Fruit fly (Drosophila melanogaster) whole organism, embryonic: ENCODE measurements around the gene Xport-B.

Source experiments
- Asciz ChIP-seq: fragments of 200-800 bp; sonication (Bioruptor generic); optimal IDR thresholded peaks from 2 replicates; lab custom pipeline; 2017; ENCODE audit warnings: missing biosample characterization, mild to moderate bottlenecking, missing genetic modification characterization, missing genetic modification reagents
- Atf3 ChIP-seq: fragments of 200-800 bp; sonication (Bioruptor generic); optimal IDR thresholded peaks from 3 replicates; lab custom pipeline; 2016; ENCODE audit warnings: missing biosample characterization, missing genetic modification characterization
- CG1024 ChIP-seq: fragments of 200-800 bp; sonication (Bioruptor generic); IDR thresholded peaks from 2 replicates; pipeline ENCODE4 v1.3.6; 2022; ENCODE audit warnings: missing biosample characterization, missing genetic modification characterization
- CG12299 ChIP-seq: fragments of 200-800 bp; sonication (Bioruptor generic); optimal IDR thresholded peaks from 2 replicates; lab custom pipeline; 2018; ENCODE audit warnings: missing biosample characterization, mild to moderate bottlenecking, missing genetic modification characterization
- CG12769 ChIP-seq: fragments of 200-800 bp; sonication (Bioruptor generic); optimal IDR thresholded peaks from 2 replicates; lab custom pipeline; 2019; ENCODE audit warnings: missing biosample characterization, mild to moderate bottlenecking, missing genetic modification characterization, moderate library complexity
- CG13296 ChIP-seq: fragments of 200-800 bp; sonication (Bioruptor generic); optimal IDR thresholded peaks from 3 replicates; lab custom pipeline; 2018; ENCODE audit warnings: missing biosample characterization, mild to moderate bottlenecking, missing genetic modification characterization
- CG14014 ChIP-seq: fragments of 200-800 bp; sonication (Bioruptor generic); IDR thresholded peaks from 2 replicates; pipeline ENCODE4 v1.3.6; 2022; ENCODE audit warnings: missing biosample characterization, missing genetic modification characterization
- CG14441 ChIP-seq: fragments of 200-800 bp; sonication (Bioruptor generic); IDR thresholded peaks from 2 replicates; pipeline ENCODE4 v1.3.6; 2022; ENCODE audit warnings: missing biosample characterization, missing genetic modification characterization
- CG18764 ChIP-seq: fragments of 200-800 bp; sonication (Bioruptor generic); optimal IDR thresholded peaks from 3 replicates; lab custom pipeline; 2016; ENCODE audit warnings: missing biosample characterization, missing genetic modification characterization
- CG32767 ChIP-seq: fragments of 200-800 bp; sonication (Bioruptor generic); IDR thresholded peaks from 2 replicates; pipeline ENCODE4 v1.3.6; 2022; ENCODE audit warnings: missing biosample characterization, missing genetic modification characterization
- CG6765 ChIP-seq: fragments of 200-800 bp; sonication (Bioruptor generic); optimal IDR thresholded peaks from 3 replicates; lab custom pipeline; 2017; ENCODE audit warnings: missing biosample characterization, mild to moderate bottlenecking, missing genetic modification characterization
- CG7357 ChIP-seq: fragments of 200-800 bp; sonication (Bioruptor generic); IDR thresholded peaks from 3 replicates; pipeline ENCODE4 v1.3.6; 2022; ENCODE audit warnings: missing biosample characterization, missing genetic modification characterization
- CG7372 ChIP-seq: fragments of 200-800 bp; sonication (Bioruptor generic); IDR thresholded peaks from 2 replicates; pipeline ENCODE4 v1.3.6; 2022; ENCODE audit warnings: missing biosample characterization, missing genetic modification characterization
- CG8924 ChIP-seq: fragments of 200-800 bp; optimal IDR thresholded peaks from 3 replicates; lab custom pipeline; 2019; ENCODE audit warnings: missing biosample characterization, mild to moderate bottlenecking, missing genetic modification characterization, moderate library complexity
- CoRest ChIP-seq: fragments of 200-800 bp; sonication (Bioruptor generic); optimal IDR thresholded peaks from 3 replicates; lab custom pipeline; 2018; ENCODE audit warnings: missing biosample characterization, mild to moderate bottlenecking, missing genetic modification characterization, moderate library complexity
- D19B ChIP-seq: fragments of 200-800 bp; sonication (Bioruptor generic); optimal IDR thresholded peaks from 2 replicates; lab custom pipeline; 2017; ENCODE audit warnings: missing biosample characterization, mild to moderate bottlenecking, missing genetic modification characterization
- Dref ChIP-seq: fragments of 200-800 bp; sonication (Bioruptor generic); IDR thresholded peaks from 2 replicates; pipeline ENCODE4 v1.3.6; 2022; ENCODE audit warnings: missing biosample characterization, missing genetic modification characterization
- Drgx ChIP-seq: fragments of 200-800 bp; sonication (Bioruptor generic); IDR thresholded peaks from 2 replicates; pipeline ENCODE4 v1.3.6; 2022; ENCODE audit warnings: missing biosample characterization, missing genetic modification characterization
- E2f1 ChIP-seq: fragments of 200-800 bp; sonication (Bioruptor generic); IDR thresholded peaks from 2 replicates; pipeline ENCODE4 v1.3.6; 2022; ENCODE audit warnings: missing biosample characterization, missing genetic modification characterization
- E2f2 ChIP-seq: fragments of 200-800 bp; sonication (Bioruptor generic); IDR thresholded peaks from 2 replicates; pipeline ENCODE4 v1.3.6; 2022; ENCODE audit warnings: missing biosample characterization, missing genetic modification characterization
- GATAe ChIP-seq: fragments of 200-800 bp; sonication (Bioruptor generic); conservative IDR thresholded peaks from 2 replicates; pipeline ENCODE4 v1.3.6; 2022; ENCODE audit warnings: missing biosample characterization, missing genetic modification characterization
- Gsc ChIP-seq: fragments of 200-800 bp; sonication (Bioruptor generic); IDR thresholded peaks from 2 replicates; pipeline ENCODE4 v1.3.6; 2022; ENCODE audit warnings: missing biosample characterization, missing genetic modification characterization
- H2.0 ChIP-seq: fragments of 200-800 bp; sonication (Bioruptor generic); IDR thresholded peaks from 2 replicates; pipeline ENCODE4 v1.3.6; 2022; ENCODE audit warnings: missing biosample characterization, missing genetic modification characterization
- Hr51 ChIP-seq, 2 experiments: fragments of 200-800 bp; sonication (Bioruptor generic); optimal IDR thresholded peaks; 2 replicates in 1 of 2; 3 replicates in 1 of 2; lab custom pipeline; 2016 to 2018; ENCODE audit warnings: missing biosample characterization in 2 of 2, missing genetic modification characterization in 2 of 2, mild to moderate bottlenecking in 1 of 2, moderate library complexity in 1 of 2
- Mes4 ChIP-seq: fragments of 200-800 bp; sonication (Bioruptor generic); optimal IDR thresholded peaks from 2 replicates; lab custom pipeline; 2016; ENCODE audit warnings: missing biosample characterization, missing genetic modification characterization
- Nf-YC ChIP-seq: fragments of 200-800 bp; optimal IDR thresholded peaks from 3 replicates; lab custom pipeline; 2019; ENCODE audit warnings: missing biosample characterization, mild to moderate bottlenecking, missing genetic modification characterization, moderate library complexity
- NfI ChIP-seq: fragments of 200-800 bp; sonication (Bioruptor generic); optimal IDR thresholded peaks from 3 replicates; lab custom pipeline; 2018; ENCODE audit warnings: missing biosample characterization, mild to moderate bottlenecking, missing genetic modification characterization, moderate library complexity
- Opbp ChIP-seq: fragments of 200-800 bp; sonication (Bioruptor generic); IDR thresholded peaks from 3 replicates; pipeline ENCODE4 v1.3.6; 2022; ENCODE audit warnings: missing biosample characterization, missing genetic modification characterization; ENCODE audit not compliant: partially characterized antibody
- Sry-β ChIP-seq: fragments of 200-800 bp; sonication (Bioruptor generic); optimal IDR thresholded peaks from 2 replicates; lab custom pipeline; 2018; ENCODE audit warnings: missing biosample characterization, mild to moderate bottlenecking, missing genetic modification characterization, moderate library complexity
- Xrp1 ChIP-seq: fragments of 200-800 bp; sonication (Bioruptor generic); IDR thresholded peaks from 2 replicates; pipeline ENCODE4 v1.3.6; 2022; ENCODE audit warnings: missing biosample characterization, missing genetic modification characterization
- ara ChIP-seq: fragments of 200-800 bp; sonication (Bioruptor generic); IDR thresholded peaks from 2 replicates; pipeline ENCODE4 v1.3.6; 2022; ENCODE audit warnings: missing biosample characterization, missing genetic modification characterization
- bab2 ChIP-seq: fragments of 200-800 bp; sonication (Bioruptor generic); optimal IDR thresholded peaks from 2 replicates; lab custom pipeline; 2016; ENCODE audit warnings: missing biosample characterization, missing genetic modification characterization
- btn ChIP-seq: fragments of 200-800 bp; sonication (Bioruptor generic); optimal IDR thresholded peaks from 2 replicates; lab custom pipeline; 2016; ENCODE audit warnings: missing biosample characterization, missing genetic modification characterization
- cas ChIP-seq: fragments of 200-800 bp; sonication (Bioruptor generic); IDR thresholded peaks from 2 replicates; pipeline ENCODE4 v1.3.6; 2022; ENCODE audit warnings: missing biosample characterization, missing genetic modification characterization
- chn ChIP-seq: fragments of 200-800 bp; sonication (Bioruptor generic); optimal IDR thresholded peaks from 2 replicates; lab custom pipeline; 2016; ENCODE audit warnings: missing biosample characterization, missing genetic modification characterization
- emc ChIP-seq: fragments of 200-800 bp; sonication (Bioruptor generic); optimal IDR thresholded peaks from 2 replicates; lab custom pipeline; 2016; ENCODE audit warnings: missing biosample characterization, missing genetic modification characterization
- esg ChIP-seq: fragments of 200-800 bp; sonication (Bioruptor generic); conservative IDR thresholded peaks from 2 replicates; pipeline ENCODE4 v1.3.6; 2022; ENCODE audit warnings: missing biosample characterization, missing genetic modification characterization
- fd3F ChIP-seq: fragments of 200-800 bp; sonication (Bioruptor generic); optimal IDR thresholded peaks from 2 replicates; lab custom pipeline; 2018; ENCODE audit warnings: missing biosample characterization, mild to moderate bottlenecking, missing genetic modification characterization, moderate library complexity
- gro ChIP-seq: fragments of 200-800 bp; sonication (Bioruptor generic); optimal IDR thresholded peaks from 2 replicates; lab custom pipeline; 2016; ENCODE audit warnings: missing biosample characterization, missing genetic modification characterization
- jigr1 ChIP-seq: fragments of 200-800 bp; sonication (Bioruptor generic); IDR thresholded peaks from 3 replicates; pipeline ENCODE4 v1.3.6; 2022; ENCODE audit warnings: missing biosample characterization, missing genetic modification characterization
- lola ChIP-seq, 3 experiments: fragments of >200 bp in 2 of 3; fragments of 200-800 bp in 1 of 3; sonication (Bioruptor generic) in 1 of 3; optimal IDR thresholded peaks; 2 replicates each; lab custom pipeline; 2017 to 2019; ENCODE audit warnings: missing biosample characterization in 3 of 3, missing genetic modification characterization in 3 of 3, mild to moderate bottlenecking in 1 of 3, moderate library complexity in 1 of 3
- oc ChIP-seq: fragments of 200-800 bp; sonication (Bioruptor generic); optimal IDR thresholded peaks from 2 replicates; lab custom pipeline; 2018; ENCODE audit warnings: missing biosample characterization, mild to moderate bottlenecking, missing genetic modification characterization, moderate library complexity
- odd ChIP-seq: fragments of 200-800 bp; sonication (Bioruptor generic); optimal IDR thresholded peaks from 2 replicates; lab custom pipeline; 2017; ENCODE audit warnings: missing biosample characterization, mild to moderate bottlenecking, missing genetic modification characterization
- prd ChIP-seq, 3 experiments: fragments of >200 bp in 2 of 3; fragments of 200-800 bp in 1 of 3; sonication (Bioruptor generic) in 1 of 3; optimal IDR thresholded peaks in 2 of 3; IDR thresholded peaks in 1 of 3; 2 replicates in 2 of 3; 3 replicates in 1 of 3; pipeline versions ENCODE4 v1.3.6 to Lab custom; 2017 to 2022; ENCODE audit warnings: missing biosample characterization in 1 of 3, missing genetic modification characterization in 1 of 3
- salm ChIP-seq: fragments of 200-800 bp; sonication (Bioruptor generic); optimal IDR thresholded peaks from 2 replicates; lab custom pipeline; 2018; ENCODE audit warnings: missing biosample characterization, mild to moderate bottlenecking, missing genetic modification characterization
- stwl ChIP-seq: fragments of 200-800 bp; sonication (Bioruptor generic); optimal IDR thresholded peaks from 3 replicates; lab custom pipeline; 2018; ENCODE audit warnings: missing biosample characterization, mild to moderate bottlenecking, missing genetic modification characterization, moderate library complexity
- tgo ChIP-seq: fragments of 200-800 bp; sonication (Bioruptor generic); IDR thresholded peaks from 3 replicates; pipeline ENCODE4 v1.3.6; 2022; ENCODE audit warnings: missing biosample characterization, missing genetic modification characterization
- trh ChIP-seq: fragments of 200-800 bp; sonication (Bioruptor generic); optimal IDR thresholded peaks from 2 replicates; lab custom pipeline; 2016; ENCODE audit warnings: missing biosample characterization, missing genetic modification characterization
- vvl ChIP-seq: fragments of 200-800 bp; sonication (Bioruptor generic); IDR thresholded peaks from 2 replicates; pipeline ENCODE4 v1.3.6; 2022; ENCODE audit warnings: missing biosample characterization, missing genetic modification characterization

Xport-B gene

dm6 chr3R:19880431-19880939 lies 34.7 kb downstream of the Xport-B start (continued):
- TF ChIP-seq Mes4 (GFP tag; lab: Kevin White, UChicago) (no peak), btn (peak; percentile 37), jigr1 (GFP tag; lab: Robert Waterston, UW) (no peak), CG32767 (GFP tag; lab: Robert Waterston, UW) (no peak), Opbp (GFP tag; lab: Robert Waterston, UW) (no peak), NfI (peak; percentile 72), Nf-YC (tag; lab: Kevin White, UChicago) (peak; percentile 68), fd3F (GFP tag; lab: Kevin White, UChicago) (peak; percentile 46), D19B (GFP tag; lab: Kevin White, UChicago) (no peak), H2.0 (GFP tag; lab: Robert Waterston, UW) (peak; percentile 33; the same call in 1 of the 2 replicates), lola (GFP tag; optimal IDR thresholded peaks at IDR 0.05; lab: Kevin White, UChicago) (no peak), chn (GFP tag; lab: Kevin White, UChicago) (peak; percentile 9), Drgx (GFP tag; lab: Robert Waterston, UW) (peak; percentile 37; the same call in 1 of the 2 replicates), CoRest (peak; percentile 63), Atf3 (GFP tag; lab: Kevin White, UChicago) (no peak), vvl (GFP tag; lab: Robert Waterston, UW) (peak; percentile 46; the same call in 1 of the 2 replicates), stwl (tag; lab: Kevin White, UChicago) (no peak), Hr51 (GFP tag; optimal IDR thresholded peaks at IDR 0.05; lab: Kevin White, UChicago) (peak in 1 of 2 experiments; percentile 75), gro (peak; percentile 22), E2f1 (GFP tag; lab: Robert Waterston, UW) (0 out of 2 replicates have a peak, but pooled peaks have one; percentile 33), CG18764 (GFP tag; lab: Kevin White, UChicago) (no peak), GATAe (GFP tag; lab: Robert Waterston, UW) (0 out of 2 replicates have a peak, but pooled peaks have one; percentile 12), Xrp1 (peak; percentile 35; the same call in 1 of the 2 replicates), prd (optimal IDR thresholded peaks at IDR 0.05; lab: Kevin White, UChicago) (no peak), prd (GFP tag; IDR thresholded peaks at IDR 0.05; lab: Robert Waterston, UW) (peak; percentile 20; the same call in 1 of the 3 replicates), Asciz (GFP tag; lab: Kevin White, UChicago) (peak; percentile 61), tgo (GFP tag; lab: Robert Waterston, UW) (peak; percentile 55; the same call in 2 of the 3 replicates), CG7357 (GFP tag; lab: Robert Waterston, UW) (no peak), E2f2 (0 out of 2 replicates have a peak, but pooled peaks have one; percentile 21), CG12769 (tag; lab: Kevin White, UChicago) (peak; percentile 28), CG13296 (GFP tag; lab: Kevin White, UChicago) (peak; percentile 86), CG8924 (tag; lab: Kevin White, UChicago) (peak; percentile 64), trh (GFP tag; lab: Kevin White, UChicago) (peak; percentile 4), cas (no peak), CG14441 (GFP tag; lab: Robert Waterston, UW) (peak; percentile 31; the same call in 1 of the 2 replicates), salm (peak; percentile 1), Dref (GFP tag; lab: Robert Waterston, UW) (no peak), CG14014 (GFP tag; lab: Robert Waterston, UW) (peak; percentile 24; the same call in 1 of the 2 replicates), CG6765 (GFP tag; lab: Kevin White, UChicago) (peak; percentile 66), CG12299 (peak; percentile 44), Sry-β (no peak), emc (GFP tag; lab: Kevin White, UChicago) (no peak), oc (peak; percentile 21), CG1024 (GFP tag; lab: Robert Waterston, UW) (no peak), esg (GFP tag; lab: Robert Waterston, UW) (no peak; the same call in 1 of the 2 replicates), Gsc (GFP tag; lab: Robert Waterston, UW) (no peak), bab2 (GFP tag; lab: Kevin White, UChicago) (peak; percentile 29), odd (GFP tag; lab: Kevin White, UChicago) (peak; percentile 54), ara (GFP tag; lab: Robert Waterston, UW) (0 out of 2 replicates have a peak, but pooled peaks have one; percentile 18), CG7372 (GFP tag; lab: Robert Waterston, UW) (peak; percentile 55; the same call in 1 of the 2 replicates)
